Fruit fly (Drosophila melanogaster) whole organism, pupa: ENCODE results near the gene Mp.
A peak's percentile ranks its signal among the peaks of the same experiment; 100 is the strongest.

Experiments
- CG10348 ChIP-seq: fragments of 200-800 bp; sonication (Bioruptor generic); IDR thresholded peaks from 2 replicates; pipeline ENCODE4 v1.3.6; 2022; ENCODE audit warnings: missing biosample characterization, missing genetic modification characterization
- CG13204 ChIP-seq: fragments of 200-800 bp; sonication (Bioruptor generic); optimal IDR thresholded peaks from 2 replicates; lab custom pipeline; 2018; ENCODE audit warnings: missing biosample characterization, mild to moderate bottlenecking, missing genetic modification characterization, moderate library complexity
- CG14655 ChIP-seq: fragments of 200-800 bp; sonication (Bioruptor generic); optimal IDR thresholded peaks from 3 replicates; lab custom pipeline; 2017; ENCODE audit warnings: mild to moderate bottlenecking, missing biosample characterization, missing genetic modification reagents, missing genetic modification characterization
- CG15710 ChIP-seq: fragments of 200-800 bp; sonication (Bioruptor generic); optimal IDR thresholded peaks from 2 replicates; lab custom pipeline; 2018; ENCODE audit warnings: missing biosample characterization, mild to moderate bottlenecking, missing genetic modification characterization, moderate library complexity
- CG32121 ChIP-seq: fragments of 200-800 bp; sonication (Bioruptor generic); IDR thresholded peaks from 2 replicates; pipeline ENCODE4 v1.3.6; 2022; ENCODE audit warnings: missing biosample characterization, missing genetic modification characterization
- CG34367 ChIP-seq: fragments of 200-800 bp; sonication (Bioruptor generic); optimal IDR thresholded peaks from 2 replicates; lab custom pipeline; 2018; ENCODE audit warnings: missing biosample characterization, mild to moderate bottlenecking, missing genetic modification characterization
- CG8159 ChIP-seq: fragments of 200-800 bp; sonication (Bioruptor generic); optimal IDR thresholded peaks from 3 replicates; lab custom pipeline; 2018; ENCODE audit warnings: missing biosample characterization, mild to moderate bottlenecking, missing genetic modification characterization, moderate library complexity
- CG8301 ChIP-seq: fragments of 200-800 bp; sonication (Bioruptor generic); optimal IDR thresholded peaks from 2 replicates; lab custom pipeline; 2018; ENCODE audit warnings: missing biosample characterization, mild to moderate bottlenecking, missing genetic modification characterization
- D1 ChIP-seq: fragments of 200-800 bp; sonication (Bioruptor generic); optimal IDR thresholded peaks from 2 replicates; lab custom pipeline; 2018; ENCODE audit warnings: missing biosample characterization, mild to moderate bottlenecking, missing genetic modification characterization, moderate library complexity
- EcR ChIP-seq: fragments of 200-800 bp; sonication (Bioruptor generic); optimal IDR thresholded peaks from 3 replicates; lab custom pipeline; 2019; ENCODE audit warnings: missing biosample characterization, missing genetic modification characterization, mild to moderate bottlenecking, moderate library complexity, missing genetic modification reagents
- Ets98B ChIP-seq: fragments of 200-800 bp; sonication (Bioruptor generic); IDR thresholded peaks from 2 replicates; pipeline ENCODE4 v1.3.6; 2022; ENCODE audit warnings: missing biosample characterization, missing genetic modification characterization
- Pif1A ChIP-seq: fragments of 200-800 bp; sonication (Bioruptor generic); optimal IDR thresholded peaks from 3 replicates; lab custom pipeline; 2016; ENCODE audit warnings: missing biosample characterization, missing genetic modification characterization

- TF ChIP-seq EcR (GFP tag; lab: Kevin White, UChicago) (peak; percentile 33), CG32121 (GFP tag; lab: Robert Waterston, UW) (peak; percentile 78), CG10348 (GFP tag; lab: Robert Waterston, UW) (no peak), CG15710 (tag; lab: Kevin White, UChicago) (peak; percentile 39), CG34367 (tag; lab: Kevin White, UChicago) (no peak), CG8159 (tag; lab: Kevin White, UChicago) (peak; percentile 49), CG13204 (GFP tag; lab: Kevin White, UChicago) (no peak), CG8301 (tag; lab: Kevin White, UChicago) (peak; percentile 28), D1 (no peak), Ets98B (GFP tag; lab: Robert Waterston, UW) (peak; percentile 64), CG14655 (GFP tag; lab: Kevin White, UChicago) (no peak), Pif1A (GFP tag; lab: Kevin White, UChicago) (peak; percentile 26)
Measured at dm6 chr3L:6964488-6965152, 34.0 kb upstream of the Mp start, which contains the start of gene sgl.
